Worm (Caenorhabditis elegans): ENCODE measurements around the gene ccdc-55.

- TF ChIP-seq ama-1 (optimal IDR thresholded peaks at IDR 0.05), result no peak
- TF ChIP-seq pes-1 (GFP tag; IDR thresholded peaks at IDR 0.05), result no peak
- TF ChIP-seq tbx-37 (GFP tag; conservative IDR thresholded peaks at IDR 0.05), result no peak
- TF ChIP-seq ceh-13 (GFP tag; optimal IDR thresholded peaks at IDR 0.05), result no peak
- TF ChIP-seq F13C5.2 (tag; optimal IDR thresholded peaks at IDR 0.05), result no peak
- no peak for TF ChIP-seq flt-1 (GFP tag; IDR thresholded peaks at IDR 0.05)
- TF ChIP-seq hmg-4 (GFP tag; optimal IDR thresholded peaks at IDR 0.05), result no peak
- no peak for TF ChIP-seq scrt-1 (GFP tag; IDR thresholded peaks at IDR 0.05)
- TF ChIP-seq aly-1 (tag; optimal IDR thresholded peaks at IDR 0.05), result no peak
- TF ChIP-seq tbx-11 (GFP tag; IDR thresholded peaks at IDR 0.05), result no peak
- TF ChIP-seq hmbx-1 (tag; optimal IDR thresholded peaks at IDR 0.05), result no peak
These were observed 12.8 kb upstream of the ccdc-55 start, which contains the start of gene C16C10.1 for ce11 chrIII:4181338-4181737.
